In genomic region chrV:11344112-11344511, ce11 we compare ENCODE assay signal across 1 worm cellular context.
TF ChIP-seq lines count a peak whose summit lies in the region.

No protein-coding gene starts in this region.

TF ChIP-seq in whole organism, L4 larva, 104 proteins besides CTCF, POLR2A, EP300 and RAD21 (continued from another document):
- TF ChIP-seq unc-62 (GFP tag; optimal IDR thresholded peaks at IDR 0.05 in 1 of 2; lab: Kevin White, UChicago) (peak in 1 of 2 experiments; percentile 65), unc-62 (tag; optimal IDR thresholded peaks at IDR 0.05; lab: Kevin White, UChicago) (no peak), lin-13 (GFP tag; optimal IDR thresholded peaks at IDR 0.05; lab: Kevin White, UChicago) (no peak)
TF ChIP-seq in whole organism, L4 larva: peak in this region for 3.
